Fruit fly (Drosophila melanogaster) whole organism, embryonic: ENCODE data around the gene CG32206.

Experiments used
- Asciz ChIP-seq: fragments of 200-800 bp; sonication (Bioruptor generic); optimal IDR thresholded peaks from 2 replicates; lab custom pipeline; 2017; ENCODE audit warnings: missing biosample characterization, mild to moderate bottlenecking, missing genetic modification characterization, missing genetic modification reagents
- CG10654 ChIP-seq: fragments of 200-800 bp; sonication (Bioruptor generic); optimal IDR thresholded peaks from 2 replicates; lab custom pipeline; 2016; ENCODE audit warnings: missing biosample characterization, missing genetic modification characterization
- CG11247 ChIP-seq: fragments of 200-800 bp; sonication (Bioruptor generic); IDR thresholded peaks from 2 replicates; pipeline ENCODE4 v1.3.6; 2022; ENCODE audit warnings: missing biosample characterization, missing genetic modification characterization
- CG12236 ChIP-seq: fragments of 200-800 bp; sonication (Bioruptor generic); optimal IDR thresholded peaks from 2 replicates; lab custom pipeline; 2016; ENCODE audit warnings: missing biosample characterization, missing genetic modification characterization
- CG14667 ChIP-seq: fragments of 200-800 bp; sonication (Bioruptor generic); IDR thresholded peaks from 2 replicates; pipeline ENCODE4 v1.3.6; 2022; ENCODE audit warnings: missing biosample characterization, missing genetic modification characterization
- CG14710 ChIP-seq: fragments of 200-800 bp; sonication (Bioruptor generic); optimal IDR thresholded peaks from 3 replicates; lab custom pipeline; 2019; ENCODE audit warnings: missing biosample characterization, mild to moderate bottlenecking, missing genetic modification characterization, moderate library complexity
- CG15514 ChIP-seq: fragments of 200-800 bp; sonication (Bioruptor generic); optimal IDR thresholded peaks from 3 replicates; lab custom pipeline; 2017; ENCODE audit warnings: missing biosample characterization, missing genetic modification characterization, mild to moderate bottlenecking, moderate library complexity, missing genetic modification reagents
- CG1602 ChIP-seq: fragments of 200-800 bp; sonication (Bioruptor generic); optimal IDR thresholded peaks from 3 replicates; lab custom pipeline; 2016; ENCODE audit warnings: missing biosample characterization, missing genetic modification characterization
- CG1647 ChIP-seq: fragments of 200-800 bp; sonication (Bioruptor generic); optimal IDR thresholded peaks from 3 replicates; lab custom pipeline; 2016; ENCODE audit warnings: missing biosample characterization, missing genetic modification characterization
- CG16779 ChIP-seq: fragments of 200-800 bp; sonication (Bioruptor generic); IDR thresholded peaks from 2 replicates; pipeline ENCODE4 v1.3.6; 2022; ENCODE audit warnings: missing biosample characterization, missing genetic modification characterization
- CG16815 ChIP-seq: fragments of 200-800 bp; sonication (Bioruptor generic); optimal IDR thresholded peaks from 3 replicates; lab custom pipeline; 2017; ENCODE audit warnings: missing biosample characterization, mild to moderate bottlenecking, missing genetic modification characterization
- CG17359 ChIP-seq: fragments of 200-800 bp; sonication (Bioruptor generic); optimal IDR thresholded peaks from 3 replicates; lab custom pipeline; 2018; ENCODE audit warnings: missing biosample characterization, mild to moderate bottlenecking, missing genetic modification characterization, moderate library complexity
- CG17385 ChIP-seq: fragments of 200-800 bp; sonication (Bioruptor generic); optimal IDR thresholded peaks from 3 replicates; lab custom pipeline; 2018; ENCODE audit warnings: missing biosample characterization, mild to moderate bottlenecking, missing genetic modification characterization
- CG17612 ChIP-seq: fragments of 200-800 bp; sonication (Bioruptor generic); IDR thresholded peaks from 2 replicates; pipeline ENCODE4 v1.3.6; 2022; ENCODE audit warnings: missing biosample characterization, missing genetic modification characterization
- CG2678 ChIP-seq: fragments of 200-800 bp; sonication (Bioruptor generic); optimal IDR thresholded peaks from 3 replicates; lab custom pipeline; 2019; ENCODE audit warnings: missing biosample characterization, mild to moderate bottlenecking, missing genetic modification characterization, moderate library complexity
- CG2712 ChIP-seq: fragments of 200-800 bp; optimal IDR thresholded peaks from 3 replicates; lab custom pipeline; 2019; ENCODE audit warnings: missing biosample characterization, mild to moderate bottlenecking, missing genetic modification characterization, moderate library complexity
- CG3847 ChIP-seq: fragments of 200-800 bp; sonication (Bioruptor generic); IDR thresholded peaks from 2 replicates; pipeline ENCODE4 v1.3.6; 2022; ENCODE audit warnings: missing biosample characterization, missing genetic modification characterization
- CG6175 ChIP-seq: fragments of 200-800 bp; sonication (Bioruptor generic); IDR thresholded peaks from 3 replicates; pipeline ENCODE4 v1.3.6; 2022; ENCODE audit warnings: missing biosample characterization, missing genetic modification characterization
- CG6683 ChIP-seq: fragments of 200-800 bp; sonication (Bioruptor generic); optimal IDR thresholded peaks from 2 replicates; lab custom pipeline; 2017; ENCODE audit warnings: missing biosample characterization, mild to moderate bottlenecking, missing genetic modification characterization, missing genetic modification reagents
- CG7271 ChIP-seq: fragments of 200-800 bp; sonication (Bioruptor generic); optimal IDR thresholded peaks from 2 replicates; lab custom pipeline; 2018; ENCODE audit warnings: missing biosample characterization, mild to moderate bottlenecking, missing genetic modification characterization, moderate library complexity
- D19A ChIP-seq: fragments of 200-800 bp; optimal IDR thresholded peaks from 3 replicates; lab custom pipeline; 2019; ENCODE audit warnings: missing biosample characterization, mild to moderate bottlenecking, missing genetic modification characterization, moderate library complexity
- E2f2 ChIP-seq: fragments of 200-800 bp; sonication (Bioruptor generic); IDR thresholded peaks from 2 replicates; pipeline ENCODE4 v1.3.6; 2022; ENCODE audit warnings: missing biosample characterization, missing genetic modification characterization
- Eip74EF ChIP-seq, 2 experiments: fragments of 200-800 bp in 1 of 2; fragments of >200 bp in 1 of 2; sonication (Bioruptor generic) in 1 of 2; optimal IDR thresholded peaks; 2 replicates each; lab custom pipeline; 2017 to 2019; ENCODE audit warnings: missing biosample characterization in 2 of 2, missing genetic modification characterization in 2 of 2, mild to moderate bottlenecking in 1 of 2, moderate library complexity in 1 of 2
- Fer3 ChIP-seq: fragments of 200-800 bp; sonication (Bioruptor generic); optimal IDR thresholded peaks from 2 replicates; lab custom pipeline; 2018; ENCODE audit warnings: missing biosample characterization, mild to moderate bottlenecking, missing genetic modification characterization, moderate library complexity
- Hand ChIP-seq: fragments of 200-800 bp; sonication (Bioruptor generic); optimal IDR thresholded peaks from 2 replicates; lab custom pipeline; 2017; ENCODE audit warnings: mild to moderate bottlenecking, missing biosample characterization, missing genetic modification reagents, missing genetic modification characterization
- Meics ChIP-seq: fragments of 200-800 bp; sonication (Bioruptor generic); optimal IDR thresholded peaks from 2 replicates; lab custom pipeline; 2017; ENCODE audit warnings: missing biosample characterization, mild to moderate bottlenecking, missing genetic modification characterization
- Nf-YC ChIP-seq: fragments of 200-800 bp; optimal IDR thresholded peaks from 3 replicates; lab custom pipeline; 2019; ENCODE audit warnings: missing biosample characterization, mild to moderate bottlenecking, missing genetic modification characterization, moderate library complexity
- NfI ChIP-seq: fragments of 200-800 bp; sonication (Bioruptor generic); optimal IDR thresholded peaks from 3 replicates; lab custom pipeline; 2018; ENCODE audit warnings: missing biosample characterization, mild to moderate bottlenecking, missing genetic modification characterization, moderate library complexity
- Six4 ChIP-seq: fragments of 200-800 bp; sonication (Bioruptor generic); optimal IDR thresholded peaks from 2 replicates; lab custom pipeline; 2016; ENCODE audit warnings: missing biosample characterization, missing genetic modification characterization
- Sry-β ChIP-seq: fragments of 200-800 bp; sonication (Bioruptor generic); optimal IDR thresholded peaks from 2 replicates; lab custom pipeline; 2018; ENCODE audit warnings: missing biosample characterization, mild to moderate bottlenecking, missing genetic modification characterization, moderate library complexity
- crol ChIP-seq: fragments of 200-800 bp; sonication (Bioruptor generic); IDR thresholded peaks from 2 replicates; pipeline ENCODE4 v1.3.6; 2022; ENCODE audit warnings: missing biosample characterization, missing genetic modification characterization
- crp ChIP-seq, 2 experiments: fragments of 200-800 bp; sonication (Bioruptor generic); optimal IDR thresholded peaks; 2 replicates in 1 of 2; 3 replicates in 1 of 2; lab custom pipeline; 2017; ENCODE audit warnings: missing biosample characterization in 2 of 2, missing genetic modification characterization in 2 of 2, mild to moderate bottlenecking in 1 of 2, moderate library complexity in 1 of 2
- dimm ChIP-seq: fragments of 200-800 bp; sonication (Bioruptor generic); IDR thresholded peaks from 2 replicates; pipeline ENCODE4 v1.3.6; 2022; ENCODE audit warnings: missing biosample characterization, missing genetic modification characterization
- dmrt99B ChIP-seq: fragments of 200-800 bp; sonication (Bioruptor generic); optimal IDR thresholded peaks from 2 replicates; lab custom pipeline; 2018; ENCODE audit warnings: missing biosample characterization, mild to moderate bottlenecking, missing genetic modification characterization, moderate library complexity
- dysf ChIP-seq: fragments of 200-800 bp; sonication (Bioruptor generic); IDR thresholded peaks from 3 replicates; pipeline ENCODE4 v1.3.6; 2022; ENCODE audit warnings: missing biosample characterization, missing genetic modification characterization
- fd96Cb ChIP-seq: fragments of 200-800 bp; sonication (Bioruptor generic); optimal IDR thresholded peaks from 2 replicates; lab custom pipeline; 2018; ENCODE audit warnings: missing biosample characterization, mild to moderate bottlenecking, missing genetic modification characterization, moderate library complexity
- ftz-f1 ChIP-seq: fragments of 200-800 bp; sonication (Bioruptor generic); optimal IDR thresholded peaks from 2 replicates; lab custom pipeline; 2016; ENCODE audit warnings: missing biosample characterization, missing genetic modification characterization
- grn ChIP-seq: fragments of 200-800 bp; sonication (Bioruptor generic); optimal IDR thresholded peaks from 3 replicates; lab custom pipeline; 2017; ENCODE audit warnings: missing biosample characterization, missing genetic modification characterization
- ken ChIP-seq: fragments of 200-800 bp; sonication (Bioruptor generic); IDR thresholded peaks from 3 replicates; pipeline ENCODE4 v1.3.6; 2022; ENCODE audit warnings: missing biosample characterization, missing genetic modification characterization
- klu ChIP-seq: fragments of 200-800 bp; sonication (Bioruptor generic); IDR thresholded peaks from 2 replicates; pipeline ENCODE4 v1.3.6; 2022; ENCODE audit warnings: missing biosample characterization, missing genetic modification characterization
- luna ChIP-seq: fragments of 200-800 bp; sonication (Bioruptor generic); optimal IDR thresholded peaks from 2 replicates; lab custom pipeline; 2016; ENCODE audit warnings: missing biosample characterization, missing genetic modification characterization
- mam ChIP-seq: fragments of 200-800 bp; sonication (Bioruptor generic); optimal IDR thresholded peaks from 3 replicates; lab custom pipeline; 2016; ENCODE audit warnings: missing biosample characterization, missing genetic modification characterization
- mirr ChIP-seq: fragments of 200-800 bp; sonication (Bioruptor generic); optimal IDR thresholded peaks from 3 replicates; lab custom pipeline; 2018; ENCODE audit warnings: missing biosample characterization, mild to moderate bottlenecking, missing genetic modification characterization
- mld ChIP-seq: fragments of 200-800 bp; sonication (Bioruptor generic); IDR thresholded peaks from 3 replicates; pipeline ENCODE4 v1.3.6; 2022; ENCODE audit warnings: missing biosample characterization, missing genetic modification characterization; ENCODE audit not compliant: partially characterized antibody
- run ChIP-seq: fragments of 200-800 bp; sonication (Bioruptor generic); optimal IDR thresholded peaks from 3 replicates; lab custom pipeline; 2018; ENCODE audit warnings: missing biosample characterization, mild to moderate bottlenecking, missing genetic modification characterization
- tio ChIP-seq: fragments of 200-800 bp; sonication (Bioruptor generic); optimal IDR thresholded peaks from 2 replicates; lab custom pipeline; 2017; ENCODE audit warnings: missing biosample characterization, missing genetic modification characterization, inconsistent platforms
- vvl ChIP-seq: fragments of 200-800 bp; sonication (Bioruptor generic); IDR thresholded peaks from 2 replicates; pipeline ENCODE4 v1.3.6; 2022; ENCODE audit warnings: missing biosample characterization, missing genetic modification characterization
- wek ChIP-seq: fragments of 200-800 bp; sonication (Bioruptor generic); optimal IDR thresholded peaks from 3 replicates; lab custom pipeline; 2018; ENCODE audit warnings: missing biosample characterization, mild to moderate bottlenecking, missing genetic modification characterization, moderate library complexity

The CG32206 gene

DNA sequence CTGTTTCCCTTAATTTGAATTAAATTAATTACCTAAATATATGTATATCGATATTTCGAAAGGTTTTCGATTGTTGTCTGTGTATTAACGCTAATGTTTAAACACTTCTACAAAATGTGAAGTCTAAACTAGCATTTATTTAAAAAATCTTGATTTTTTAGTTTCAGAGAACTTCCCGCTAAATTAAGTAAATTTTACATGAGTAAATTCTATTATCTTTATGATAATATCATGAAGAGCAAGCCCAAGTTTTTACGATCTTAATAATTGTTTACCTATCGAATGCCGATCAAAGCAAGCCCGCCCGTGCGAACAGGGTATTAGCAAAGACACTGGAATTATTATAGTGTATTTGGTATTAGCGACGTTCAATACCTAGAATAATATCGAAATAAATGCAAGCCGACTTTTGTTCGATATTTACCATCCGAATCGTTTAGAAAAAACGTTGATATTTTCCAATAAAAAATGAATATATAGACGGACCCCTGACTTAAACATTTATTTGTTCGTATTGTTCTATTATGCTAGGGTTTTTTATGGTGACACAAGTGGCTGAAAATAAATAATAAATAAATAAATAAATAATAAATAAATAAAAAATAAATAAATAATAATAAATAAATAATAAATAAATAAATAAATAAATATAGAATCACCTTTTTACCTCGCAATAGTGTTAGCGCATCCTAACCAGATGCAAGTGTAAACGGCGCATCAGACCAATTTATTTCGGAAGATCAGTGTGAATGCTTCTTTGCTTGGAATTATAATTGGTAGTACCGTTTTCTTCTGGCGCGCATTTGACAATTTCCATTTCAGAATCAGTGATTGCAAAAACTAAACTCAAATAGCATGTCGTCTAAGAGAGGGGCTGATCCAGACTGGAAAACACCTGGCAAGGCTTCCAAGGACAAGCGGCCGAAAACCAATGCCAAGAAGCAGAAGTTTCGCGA lies 34.0 kb upstream of the CG32206 start, which contains the start of the genes CG33062 and Chd3 (continued):
- TF ChIP-seq wek (no peak), CG7271 (tag; lab: Kevin White, UChicago) (no peak), mld (GFP tag; lab: Robert Waterston, UW) (0 out of 3 replicates have a peak, but pooled peaks have one; percentile 12), vvl (GFP tag; lab: Robert Waterston, UW) (no peak; the same call in 1 of the 2 replicates), klu (no peak), CG17385 (GFP tag; lab: Kevin White, UChicago) (peak; percentile 7), CG17612 (no peak), CG17359 (tag; lab: Kevin White, UChicago) (no peak), crp (GFP tag; optimal IDR thresholded peaks at IDR 0.05; lab: Kevin White, UChicago) (no peak), run (no peak), CG6175 (GFP tag; lab: Robert Waterston, UW) (no peak), grn (GFP tag; lab: Kevin White, UChicago) (no peak), CG12236 (GFP tag; lab: Kevin White, UChicago) (no peak), CG16779 (GFP tag; lab: Robert Waterston, UW) (no peak), CG2712 (peak; percentile 53), NfI (GFP tag; lab: Kevin White, UChicago) (no peak), D19A (tag; lab: Kevin White, UChicago) (peak; percentile 36), CG14710 (tag; lab: Kevin White, UChicago) (peak; percentile 60), luna (GFP tag; lab: Kevin White, UChicago) (no peak), CG1602 (GFP tag; lab: Kevin White, UChicago) (no peak), CG1647 (GFP tag; lab: Kevin White, UChicago) (no peak), E2f2 (GFP tag; lab: Robert Waterston, UW) (peak; percentile 53), tio (GFP tag; lab: Kevin White, UChicago) (no peak), Nf-YC (tag; lab: Kevin White, UChicago) (no peak), CG6683 (GFP tag; lab: Kevin White, UChicago) (no peak), fd96Cb (tag; lab: Kevin White, UChicago) (peak; percentile 20), dimm (no peak), CG15514 (GFP tag; lab: Kevin White, UChicago) (no peak), dysf (GFP tag; lab: Robert Waterston, UW) (peak; percentile 44; the same call in 1 of the 3 replicates), mam (GFP tag; lab: Kevin White, UChicago) (no peak), CG11247 (GFP tag; lab: Robert Waterston, UW) (no peak), Meics (no peak), mirr (GFP tag; lab: Kevin White, UChicago) (no peak), ftz-f1 (GFP tag; lab: Kevin White, UChicago) (no peak), CG10654 (GFP tag; lab: Kevin White, UChicago) (no peak), CG3847 (GFP tag; lab: Robert Waterston, UW) (no peak), Hand (no peak), Sry-β (GFP tag; lab: Kevin White, UChicago) (no peak), CG14667 (GFP tag; lab: Robert Waterston, UW) (no peak), CG16815 (GFP tag; lab: Kevin White, UChicago) (peak; percentile 10), CG2678 (tag; lab: Kevin White, UChicago) (peak; percentile 48), Six4 (no peak), Eip74EF (GFP tag; optimal IDR thresholded peaks at IDR 0.05; lab: Kevin White, UChicago) (peak in 1 of 2 experiments; percentile 32), dmrt99B (no peak), Fer3 (no peak), Asciz (GFP tag; lab: Kevin White, UChicago) (no peak), crol (GFP tag; lab: Robert Waterston, UW) (no peak), ken (GFP tag; lab: Robert Waterston, UW) (no peak)
